Fruit fly (Drosophila melanogaster): Measurements from ENCODE around the gene sn.

- TF ChIP-seq h (optimal IDR thresholded peaks at IDR 0.05) (no peak), insv (optimal IDR thresholded peaks at IDR 0.05) (no peak), psq (optimal IDR thresholded peaks at IDR 0.05) (no peak), ttk (optimal IDR thresholded peaks at IDR 0.05) (no peak)
Observed at dm6 chrX:7923063-7923462, 40.8 kb upstream of the sn start.

Data from Kc167 (cell line).